Worm (Caenorhabditis elegans) whole organism, L2 larva: ENCODE results near the gene F53B3.3.
A peak's percentile ranks its signal among the peaks of the same experiment; 100 is the strongest.

ENCODE experiments used
- C34F6.9 ChIP-seq: fragments of 150-350 bp; optimal IDR thresholded peaks from 2 replicates; lab custom pipeline; 2014; ENCODE audit warnings: missing biosample characterization, missing genetic modification characterization
- F13H6.1 ChIP-seq: sonication (generic microtip); optimal IDR thresholded peaks from 2 replicates; lab custom pipeline; 2016; ENCODE audit warnings: missing genetic modification characterization, missing compliant biosample characterization
- R02D3.7 ChIP-seq: fragments of 150-350 bp; optimal IDR thresholded peaks from 2 replicates; lab custom pipeline; 2014; ENCODE audit warnings: missing biosample characterization, missing genetic modification characterization
- Y55F3AM.14 ChIP-seq: fragments of 200-800 bp; sonication (Bioruptor generic); optimal IDR thresholded peaks from 2 replicates; lab custom pipeline; 2018; ENCODE audit warnings: mild to moderate bottlenecking, missing genetic modification characterization, missing compliant biosample characterization
- ZK546.5 ChIP-seq: sonication (generic microtip); optimal IDR thresholded peaks from 2 replicates; lab custom pipeline; 2017; ENCODE audit warnings: missing biosample characterization, missing genetic modification characterization
- alr-1 ChIP-seq: fragments of 150-350 bp; optimal IDR thresholded peaks from 2 replicates; lab custom pipeline; 2014; ENCODE audit warnings: missing biosample characterization, missing genetic modification characterization
- aly-2 ChIP-seq: fragments of 150-350 bp; optimal IDR thresholded peaks from 2 replicates; lab custom pipeline; 2014; ENCODE audit warnings: missing biosample characterization, missing genetic modification characterization
- blmp-1 ChIP-seq: sonication (generic microtip); optimal IDR thresholded peaks from 2 replicates; lab custom pipeline; 2017; ENCODE audit warnings: missing genetic modification characterization, mild to moderate bottlenecking, missing compliant biosample characterization, antibody characterized with exemption, moderate library complexity; ENCODE audit not compliant: insufficient read depth
- ceh-16 ChIP-seq: fragments of 150-350 bp; optimal IDR thresholded peaks from 2 replicates; lab custom pipeline; 2014; ENCODE audit warnings: missing biosample characterization, missing genetic modification characterization
- ceh-82 ChIP-seq: fragments of 150-350 bp; optimal IDR thresholded peaks from 2 replicates; lab custom pipeline; 2014; ENCODE audit warnings: missing biosample characterization, missing genetic modification characterization
- crh-2 ChIP-seq: sonication (generic microtip); optimal IDR thresholded peaks from 2 replicates; lab custom pipeline; 2017; ENCODE audit warnings: missing biosample characterization, missing genetic modification characterization
- dmd-4 ChIP-seq: sonication (generic microtip); optimal IDR thresholded peaks from 2 replicates; lab custom pipeline; 2017; ENCODE audit warnings: missing biosample characterization, missing genetic modification characterization
- egl-27 ChIP-seq: sonication (generic microtip); optimal IDR thresholded peaks from 3 replicates; lab custom pipeline; 2017; ENCODE audit warnings: missing biosample characterization, missing genetic modification reagents, missing genetic modification characterization
- elt-1 ChIP-seq: fragments of 150-350 bp; optimal IDR thresholded peaks from 2 replicates; lab custom pipeline; 2014; ENCODE audit warnings: missing biosample characterization, missing genetic modification characterization
- elt-3 ChIP-seq: sonication (generic microtip); optimal IDR thresholded peaks from 2 replicates; lab custom pipeline; 2017; ENCODE audit warnings: missing biosample characterization, missing genetic modification characterization
- fos-1 ChIP-seq: fragments of 150-350 bp; optimal IDR thresholded peaks from 2 replicates; lab custom pipeline; 2014; ENCODE audit warnings: missing biosample characterization, missing genetic modification characterization
- gmeb-1 ChIP-seq: fragments of 150-350 bp; optimal IDR thresholded peaks from 2 replicates; lab custom pipeline; 2014; ENCODE audit warnings: missing biosample characterization, missing genetic modification characterization
- lin-11 ChIP-seq: fragments of 150-350 bp; sonication (generic microtip); optimal IDR thresholded peaks from 2 replicates; lab custom pipeline; 2014; ENCODE audit warnings: missing biosample characterization, missing genetic modification characterization, inconsistent platforms, mixed read lengths
- lin-13 ChIP-seq: fragments of 150-350 bp; optimal IDR thresholded peaks from 2 replicates; lab custom pipeline; 2014; ENCODE audit warnings: missing biosample characterization, missing genetic modification reagents, missing genetic modification characterization
- lin-39 ChIP-seq: fragments of 150-350 bp; optimal IDR thresholded peaks from 2 replicates; lab custom pipeline; 2014; ENCODE audit warnings: missing biosample characterization, missing genetic modification reagents, missing genetic modification characterization
- lsy-2 ChIP-seq, 2 experiments: fragments of 150-350 bp in 1 of 2; sonication (generic microtip) in 1 of 2; optimal IDR thresholded peaks; 2 replicates each; lab custom pipeline; 2014 to 2017; ENCODE audit warnings: missing biosample characterization in 2 of 2, missing genetic modification characterization in 2 of 2
- mbf-1 ChIP-seq: sonication (generic microtip); optimal IDR thresholded peaks from 2 replicates; lab custom pipeline; 2017; ENCODE audit warnings: missing biosample characterization, missing genetic modification characterization
- mdl-1 ChIP-seq, 2 experiments: fragments of 150-350 bp in 1 of 2; sonication (generic microtip) in 1 of 2; optimal IDR thresholded peaks; 2 replicates each; lab custom pipeline; 2017; ENCODE audit warnings: missing biosample characterization in 2 of 2, missing genetic modification characterization in 2 of 2
- nhr-10 ChIP-seq: sonication (generic microtip); optimal IDR thresholded peaks from 2 replicates; lab custom pipeline; 2017; ENCODE audit warnings: missing biosample characterization, missing genetic modification characterization
- nhr-11 ChIP-seq: fragments of 150-350 bp; optimal IDR thresholded peaks from 2 replicates; lab custom pipeline; 2014; ENCODE audit warnings: missing biosample characterization, missing genetic modification characterization
- nhr-12 ChIP-seq: fragments of 150-350 bp; optimal IDR thresholded peaks from 2 replicates; lab custom pipeline; 2014; ENCODE audit warnings: missing biosample characterization, missing genetic modification characterization
- nhr-21 ChIP-seq: fragments of 150-350 bp; optimal IDR thresholded peaks from 2 replicates; lab custom pipeline; 2014; ENCODE audit warnings: missing biosample characterization, missing genetic modification characterization
- nhr-23 ChIP-seq: fragments of 150-350 bp; optimal IDR thresholded peaks from 2 replicates; lab custom pipeline; 2014; ENCODE audit warnings: missing biosample characterization, missing genetic modification reagents, missing genetic modification characterization
- nhr-237 ChIP-seq: fragments of 150-350 bp; optimal IDR thresholded peaks from 2 replicates; lab custom pipeline; 2014; ENCODE audit warnings: missing biosample characterization, missing genetic modification characterization
- nhr-25 ChIP-seq: fragments of 150-350 bp; sonication (generic microtip); optimal IDR thresholded peaks from 3 replicates; lab custom pipeline; 2014; ENCODE audit warnings: missing biosample characterization, missing genetic modification characterization
- nhr-6 ChIP-seq: fragments of 150-350 bp; optimal IDR thresholded peaks from 2 replicates; lab custom pipeline; 2014; ENCODE audit warnings: missing biosample characterization, missing genetic modification characterization
- nhr-77 ChIP-seq: fragments of 150-350 bp; optimal IDR thresholded peaks from 2 replicates; lab custom pipeline; 2014; ENCODE audit warnings: missing biosample characterization, missing genetic modification characterization
- peb-1 ChIP-seq: fragments of 150-350 bp; optimal IDR thresholded peaks from 2 replicates; lab custom pipeline; 2014; ENCODE audit warnings: missing biosample characterization, missing genetic modification characterization
- sem-4 ChIP-seq: fragments of 150-350 bp; optimal IDR thresholded peaks from 2 replicates; lab custom pipeline; 2014; ENCODE audit warnings: missing biosample characterization, missing genetic modification reagents, missing genetic modification characterization
- skn-1 ChIP-seq: sonication (generic microtip); optimal IDR thresholded peaks from 2 replicates; lab custom pipeline; 2017; ENCODE audit warnings: missing biosample characterization, missing genetic modification characterization
- sma-3 ChIP-seq: sonication (generic microtip); optimal IDR thresholded peaks from 2 replicates; lab custom pipeline; 2016; ENCODE audit warnings: missing genetic modification reagents, missing genetic modification characterization, missing compliant biosample characterization
- sma-9 ChIP-seq, 2 experiments: fragments of 150-350 bp in 1 of 2; sonication (generic microtip) in 1 of 2; optimal IDR thresholded peaks; 2 replicates each; lab custom pipeline; 2014 to 2016; ENCODE audit warnings: missing genetic modification characterization in 2 of 2, mild to moderate bottlenecking in 1 of 2, missing biosample characterization in 1 of 2, missing compliant biosample characterization in 1 of 2, missing genetic modification reagents in 1 of 2, moderate library complexity in 1 of 2
- snpc-4 ChIP-seq: fragments of 150-350 bp; optimal IDR thresholded peaks from 2 replicates; lab custom pipeline; 2014; ENCODE audit warnings: missing biosample characterization, missing genetic modification characterization
- unc-39 ChIP-seq: fragments of 150-350 bp; optimal IDR thresholded peaks from 2 replicates; lab custom pipeline; 2014; ENCODE audit warnings: missing biosample characterization, missing genetic modification characterization
- unc-55 ChIP-seq: fragments of 150-350 bp; sonication (generic microtip); optimal IDR thresholded peaks from 3 replicates; lab custom pipeline; 2014; ENCODE audit warnings: missing biosample characterization, missing genetic modification reagents, missing genetic modification characterization
- unc-62 ChIP-seq: fragments of 150-350 bp; optimal IDR thresholded peaks from 2 replicates; lab custom pipeline; 2014; ENCODE audit warnings: missing biosample characterization, missing genetic modification reagents, missing genetic modification characterization
- zag-1 ChIP-seq: fragments of 150-350 bp; optimal IDR thresholded peaks from 2 replicates; lab custom pipeline; 2014; ENCODE audit warnings: missing biosample characterization, missing genetic modification characterization
- ztf-11 ChIP-seq: sonication (generic microtip); optimal IDR thresholded peaks from 2 replicates; lab custom pipeline; 2017; ENCODE audit warnings: missing biosample characterization, missing genetic modification characterization
- ztf-4 ChIP-seq: fragments of 150-350 bp; optimal IDR thresholded peaks from 2 replicates; lab custom pipeline; 2014; ENCODE audit warnings: missing biosample characterization, missing genetic modification characterization

F53B3.3 gene

ce11 chrX:2857070-2857825 lies 13.7 kb downstream of the F53B3.3 start, which contains the start of gene tra-4:
Gene tra-4 (minus strand): TSS chrX:2857603.
- TF ChIP-seq crh-2 (tag; lab: Kevin White, UChicago) (no peak), sma-9 (GFP tag; optimal IDR thresholded peaks at IDR 0.05; lab: Kevin White, UChicago) (peak; percentile 44), sma-9 (tag; optimal IDR thresholded peaks at IDR 0.05; lab: Kevin White, UChicago) (no peak), lin-11 (tag; lab: Kevin White, UChicago) (no peak), lin-13 (GFP tag; lab: Kevin White, UChicago) (peak; percentile 36), blmp-1 (tag; lab: Kevin White, UChicago) (no peak), sem-4 (tag; lab: Kevin White, UChicago) (no peak), mdl-1 (tag; optimal IDR thresholded peaks at IDR 0.05; lab: Kevin White, UChicago) (no peak), mbf-1 (no peak), lin-39 (no peak), unc-39 (tag; lab: Kevin White, UChicago) (no peak), alr-1 (tag; lab: Kevin White, UChicago) (no peak), ztf-4 (tag; lab: Kevin White, UChicago) (no peak), lsy-2 (tag; optimal IDR thresholded peaks at IDR 0.05; lab: Kevin White, UChicago) (peak in 1 of 2 experiments; percentile 26), C34F6.9 (peak; percentile 15), ztf-11 (tag; lab: Kevin White, UChicago) (no peak), unc-55 (GFP tag; lab: Kevin White, UChicago) (peak; percentile 51), unc-62 (no peak), dmd-4 (tag; lab: Kevin White, UChicago) (no peak), ZK546.5 (tag; lab: Kevin White, UChicago) (no peak), nhr-25 (tag; lab: Kevin White, UChicago) (peak; percentile 80), nhr-10 (no peak), egl-27 (no peak)

ce11 chrX:2853963-2854362 lies 17.0 kb downstream of the F53B3.3 start:
- TF ChIP-seq nhr-77 (tag; lab: Kevin White, UChicago) (no peak), lsy-2 (tag; optimal IDR thresholded peaks at IDR 0.05; lab: Kevin White, UChicago) (peak in 1 of 2 experiments; percentile 0), snpc-4 (tag; lab: Kevin White, UChicago) (no peak), unc-55 (GFP tag; lab: Kevin White, UChicago) (no peak)
- TF ChIP-seq, all 48 proteins: peak for 1

- TF ChIP-seq elt-3 (tag; lab: Kevin White, UChicago) (no peak), unc-62 (no peak), R02D3.7 (no peak), unc-39 (tag; lab: Kevin White, UChicago) (no peak), dmd-4 (tag; lab: Kevin White, UChicago) (no peak), aly-2 (no peak), gmeb-1 (tag; lab: Kevin White, UChicago) (peak; percentile 48), unc-55 (GFP tag; lab: Kevin White, UChicago) (peak; percentile 87), nhr-77 (tag; lab: Kevin White, UChicago) (no peak), lsy-2 (tag; optimal IDR thresholded peaks at IDR 0.05; lab: Kevin White, UChicago) (peak; percentile 56 to 75), nhr-23 (tag; lab: Kevin White, UChicago) (no peak), nhr-10 (peak; percentile 11), lin-11 (tag; lab: Kevin White, UChicago) (peak; percentile 76), nhr-21 (tag; lab: Kevin White, UChicago) (peak; percentile 74), sma-9 (GFP tag; optimal IDR thresholded peaks at IDR 0.05; lab: Kevin White, UChicago) (peak; percentile 86), sma-9 (tag; optimal IDR thresholded peaks at IDR 0.05; lab: Kevin White, UChicago) (no peak), skn-1 (tag; lab: Kevin White, UChicago) (no peak), zag-1 (tag; lab: Kevin White, UChicago) (peak; percentile 73), crh-2 (tag; lab: Kevin White, UChicago) (peak; percentile 75), nhr-11 (no peak), nhr-12 (tag; lab: Kevin White, UChicago) (no peak), ZK546.5 (tag; lab: Kevin White, UChicago) (no peak), snpc-4 (tag; lab: Kevin White, UChicago) (peak; percentile 36), ceh-82 (no peak), ztf-11 (tag; lab: Kevin White, UChicago) (no peak), F13H6.1 (peak; percentile 97), mdl-1 (tag; optimal IDR thresholded peaks at IDR 0.05; lab: Kevin White, UChicago) (peak; percentile 26 to 74), elt-1 (no peak), lin-13 (GFP tag; lab: Kevin White, UChicago) (peak; percentile 81), sma-3 (GFP tag; lab: Kevin White, UChicago) (peak; percentile 83), fos-1 (tag; lab: Kevin White, UChicago) (peak; percentile 82), nhr-237 (tag; lab: Kevin White, UChicago) (no peak), blmp-1 (tag; lab: Kevin White, UChicago) (peak; percentile 73), ceh-16 (peak; percentile 28), nhr-6 (tag; lab: Kevin White, UChicago) (peak; percentile 65), Y55F3AM.14 (GFP tag; lab: Kevin White, UChicago) (peak; percentile 88), peb-1 (tag; lab: Kevin White, UChicago) (no peak), nhr-25 (tag; lab: Kevin White, UChicago) (peak; percentile 70), alr-1 (tag; lab: Kevin White, UChicago) (no peak)
These were observed 18.5 kb downstream of the F53B3.3 start, which contains the start of gene kin-29 for ce11 chrX:2852388-2852908. Gene kin-29 (minus strand): TSS chrX:2852438.
